Fruit fly (Drosophila melanogaster) whole organism, embryonic: Measurements from ENCODE around the gene Acp29AB.

Experiments
- B-H1 ChIP-seq: fragments of 200-800 bp; sonication (Bioruptor generic); IDR thresholded peaks from 3 replicates; pipeline ENCODE4 v1.3.6; 2022; ENCODE audit warnings: missing biosample characterization, missing genetic modification characterization
- BEAF-32 ChIP-seq: fragments of 200-800 bp; sonication (Bioruptor generic); optimal IDR thresholded peaks from 3 replicates; lab custom pipeline; 2017; ENCODE audit warnings: missing biosample characterization, missing genetic modification characterization, mild to moderate bottlenecking, moderate library complexity, missing genetic modification reagents
- Blimp-1 ChIP-seq: fragments of 200-800 bp; sonication (Bioruptor generic); optimal IDR thresholded peaks from 3 replicates; lab custom pipeline; 2018; ENCODE audit warnings: missing biosample characterization, missing genetic modification characterization, mild to moderate bottlenecking, moderate library complexity, missing genetic modification reagents
- CG12744 ChIP-seq: fragments of 200-800 bp; sonication (Bioruptor generic); optimal IDR thresholded peaks from 2 replicates; lab custom pipeline; 2016; ENCODE audit warnings: missing biosample characterization, missing genetic modification characterization
- CG14710 ChIP-seq: fragments of 200-800 bp; sonication (Bioruptor generic); optimal IDR thresholded peaks from 3 replicates; lab custom pipeline; 2019; ENCODE audit warnings: missing biosample characterization, mild to moderate bottlenecking, missing genetic modification characterization, moderate library complexity
- CG14860 ChIP-seq: fragments of 200-800 bp; sonication (Bioruptor generic); IDR thresholded peaks from 3 replicates; pipeline ENCODE4 v1.3.6; 2022; ENCODE audit warnings: missing biosample characterization, missing genetic modification characterization; ENCODE audit not compliant: partially characterized antibody
- CG14965 ChIP-seq: fragments of 200-800 bp; sonication (Bioruptor generic); optimal IDR thresholded peaks from 2 replicates; lab custom pipeline; 2016; ENCODE audit warnings: missing biosample characterization, missing genetic modification characterization, borderline replicate concordance
- CG16813 ChIP-seq: fragments of 200-800 bp; sonication (Bioruptor generic); IDR thresholded peaks from 3 replicates; pipeline ENCODE4 v1.3.6; 2022; ENCODE audit warnings: missing biosample characterization, missing genetic modification characterization; ENCODE audit not compliant: partially characterized antibody
- CG17568 ChIP-seq: fragments of 200-800 bp; sonication (Bioruptor generic); optimal IDR thresholded peaks from 2 replicates; lab custom pipeline; 2018; ENCODE audit warnings: missing biosample characterization, mild to moderate bottlenecking, missing genetic modification characterization, moderate library complexity
- CG2678 ChIP-seq: fragments of 200-800 bp; sonication (Bioruptor generic); optimal IDR thresholded peaks from 3 replicates; lab custom pipeline; 2019; ENCODE audit warnings: missing biosample characterization, mild to moderate bottlenecking, missing genetic modification characterization, moderate library complexity
- CG30020 ChIP-seq: fragments of 200-800 bp; optimal IDR thresholded peaks from 2 replicates; lab custom pipeline; 2019; ENCODE audit warnings: missing biosample characterization, mild to moderate bottlenecking, missing genetic modification characterization, moderate library complexity
- CG31365 ChIP-seq: fragments of 200-800 bp; sonication (Bioruptor generic); optimal IDR thresholded peaks from 2 replicates; lab custom pipeline; 2018; ENCODE audit warnings: missing biosample characterization, mild to moderate bottlenecking, missing genetic modification characterization
- CG5953 ChIP-seq: fragments of 200-800 bp; sonication (Bioruptor generic); IDR thresholded peaks from 2 replicates; pipeline ENCODE4 v1.3.6; 2022; ENCODE audit warnings: missing biosample characterization, missing genetic modification characterization
- CG6689 ChIP-seq: fragments of 200-800 bp; sonication (Bioruptor generic); IDR thresholded peaks from 2 replicates; pipeline ENCODE4 v1.3.6; 2022; ENCODE audit warnings: missing biosample characterization, missing genetic modification characterization
- CG7556 ChIP-seq: fragments of 200-800 bp; sonication (Bioruptor generic); optimal IDR thresholded peaks from 2 replicates; lab custom pipeline; 2017; ENCODE audit warnings: missing biosample characterization, mild to moderate bottlenecking, missing genetic modification characterization
- CG7745 ChIP-seq: fragments of 200-800 bp; sonication (Bioruptor generic); optimal IDR thresholded peaks from 2 replicates; lab custom pipeline; 2018; ENCODE audit warnings: missing biosample characterization, mild to moderate bottlenecking, missing genetic modification characterization, moderate library complexity
- ERR ChIP-seq: fragments of 200-800 bp; sonication (Bioruptor generic); optimal IDR thresholded peaks from 2 replicates; lab custom pipeline; 2016; ENCODE audit warnings: missing biosample characterization, missing genetic modification characterization
- Gug ChIP-seq: fragments of 200-800 bp; sonication (Bioruptor generic); IDR thresholded peaks from 4 replicates; pipeline ENCODE4 v1.3.6; 2022; ENCODE audit warnings: missing biosample characterization, missing genetic modification characterization
- Hmr ChIP-seq: fragments of 200-800 bp; sonication (Bioruptor generic); optimal IDR thresholded peaks from 3 replicates; lab custom pipeline; 2017; ENCODE audit warnings: mild to moderate bottlenecking, missing biosample characterization, missing genetic modification reagents, missing genetic modification characterization
- Hr51 ChIP-seq, 2 experiments: fragments of 200-800 bp; sonication (Bioruptor generic); optimal IDR thresholded peaks; 2 replicates in 1 of 2; 3 replicates in 1 of 2; lab custom pipeline; 2016 to 2018; ENCODE audit warnings: missing biosample characterization in 2 of 2, missing genetic modification characterization in 2 of 2, mild to moderate bottlenecking in 1 of 2, moderate library complexity in 1 of 2
- Hr78 ChIP-seq, 2 experiments: fragments of 200-800 bp in 1 of 2; fragments of >200 bp in 1 of 2; sonication (Bioruptor generic) in 1 of 2; optimal IDR thresholded peaks; 2 replicates each; lab custom pipeline; 2017 to 2019; ENCODE audit warnings: missing biosample characterization in 2 of 2, missing genetic modification characterization in 2 of 2, mild to moderate bottlenecking in 1 of 2, moderate library complexity in 1 of 2
- Jarid2 ChIP-seq: fragments of 200-800 bp; sonication (Bioruptor generic); optimal IDR thresholded peaks from 3 replicates; lab custom pipeline; 2017; ENCODE audit warnings: mild to moderate bottlenecking, missing biosample characterization, missing genetic modification reagents, missing genetic modification characterization
- Lim3 ChIP-seq: fragments of 200-800 bp; sonication (Bioruptor generic); IDR thresholded peaks from 2 replicates; pipeline ENCODE4 v1.3.6; 2022; ENCODE audit warnings: missing biosample characterization, missing genetic modification characterization
- MESR4 ChIP-seq: fragments of 200-800 bp; sonication (Bioruptor generic); optimal IDR thresholded peaks from 2 replicates; lab custom pipeline; 2018; ENCODE audit warnings: missing biosample characterization, mild to moderate bottlenecking, missing genetic modification characterization, moderate library complexity
- NC2α ChIP-seq: fragments of 200-800 bp; sonication (Bioruptor generic); optimal IDR thresholded peaks from 2 replicates; lab custom pipeline; 2016; ENCODE audit warnings: missing biosample characterization, missing genetic modification characterization
- NFAT ChIP-seq: fragments of 200-800 bp; sonication (Bioruptor generic); IDR thresholded peaks from 2 replicates; pipeline ENCODE4 v1.3.6; 2022; ENCODE audit warnings: missing biosample characterization, missing genetic modification characterization
- Neu2 ChIP-seq: fragments of 200-800 bp; sonication (Bioruptor generic); optimal IDR thresholded peaks from 3 replicates; lab custom pipeline; 2016; ENCODE audit warnings: missing biosample characterization, missing genetic modification characterization, borderline replicate concordance
- PHDP ChIP-seq: fragments of 200-800 bp; sonication (Bioruptor generic); optimal IDR thresholded peaks from 3 replicates; lab custom pipeline; 2018; ENCODE audit warnings: missing biosample characterization, mild to moderate bottlenecking, missing genetic modification characterization, moderate library complexity
- Rx ChIP-seq: fragments of 200-800 bp; sonication (Bioruptor generic); IDR thresholded peaks from 2 replicates; pipeline ENCODE4 v1.3.6; 2022; ENCODE audit warnings: missing biosample characterization, missing genetic modification characterization
- Sox100B ChIP-seq: fragments of 200-800 bp; sonication (Bioruptor generic); optimal IDR thresholded peaks from 3 replicates; lab custom pipeline; 2018; ENCODE audit warnings: missing biosample characterization, mild to moderate bottlenecking, missing genetic modification characterization
- Ssrp ChIP-seq: fragments of 200-800 bp; sonication (Bioruptor generic); optimal IDR thresholded peaks from 2 replicates; lab custom pipeline; 2018; ENCODE audit warnings: missing biosample characterization, mild to moderate bottlenecking, missing genetic modification characterization, moderate library complexity
- ase ChIP-seq: fragments of 200-800 bp; sonication (Bioruptor generic); IDR thresholded peaks from 3 replicates; pipeline ENCODE4 v1.3.6; 2022; ENCODE audit warnings: missing biosample characterization, missing genetic modification characterization
- ato ChIP-seq: fragments of 200-800 bp; sonication (Bioruptor generic); IDR thresholded peaks from 2 replicates; pipeline ENCODE4 v1.3.6; 2022; ENCODE audit warnings: missing biosample characterization, missing genetic modification characterization; ENCODE audit not compliant: partially characterized antibody
- dmrt99B ChIP-seq: fragments of 200-800 bp; sonication (Bioruptor generic); optimal IDR thresholded peaks from 2 replicates; lab custom pipeline; 2018; ENCODE audit warnings: missing biosample characterization, mild to moderate bottlenecking, missing genetic modification characterization, moderate library complexity
- fu2 ChIP-seq: fragments of 200-800 bp; sonication (Bioruptor generic); optimal IDR thresholded peaks from 2 replicates; lab custom pipeline; 2016; ENCODE audit warnings: missing biosample characterization, missing genetic modification characterization
- grau ChIP-seq: fragments of 200-800 bp; optimal IDR thresholded peaks from 3 replicates; lab custom pipeline; 2019; ENCODE audit warnings: missing biosample characterization, mild to moderate bottlenecking, missing genetic modification characterization, moderate library complexity
- gsb-n ChIP-seq: fragments of 200-800 bp; sonication (Bioruptor generic); optimal IDR thresholded peaks from 3 replicates; lab custom pipeline; 2018; ENCODE audit warnings: missing biosample characterization, mild to moderate bottlenecking, missing genetic modification characterization
- hbn ChIP-seq: fragments of 200-800 bp; sonication (Bioruptor generic); IDR thresholded peaks from 2 replicates; pipeline ENCODE4 v1.3.6; 2022; ENCODE audit warnings: missing biosample characterization, missing genetic modification characterization; ENCODE audit not compliant: partially characterized antibody
- inv ChIP-seq: fragments of 200-800 bp; sonication (Bioruptor generic); IDR thresholded peaks from 2 replicates; pipeline ENCODE4 v1.3.6; 2022; ENCODE audit warnings: missing biosample characterization, missing genetic modification characterization; ENCODE audit not compliant: partially characterized antibody
- klu ChIP-seq: fragments of 200-800 bp; sonication (Bioruptor generic); IDR thresholded peaks from 2 replicates; pipeline ENCODE4 v1.3.6; 2022; ENCODE audit warnings: missing biosample characterization, missing genetic modification characterization
- lola ChIP-seq, 3 experiments: fragments of >200 bp in 2 of 3; fragments of 200-800 bp in 1 of 3; sonication (Bioruptor generic) in 1 of 3; optimal IDR thresholded peaks; 2 replicates each; lab custom pipeline; 2017 to 2019; ENCODE audit warnings: missing biosample characterization in 3 of 3, missing genetic modification characterization in 3 of 3, mild to moderate bottlenecking in 1 of 3, moderate library complexity in 1 of 3
- lov ChIP-seq, 2 experiments: fragments of 200-800 bp in 1 of 2; fragments of >200 bp in 1 of 2; sonication (Bioruptor generic) in 1 of 2; IDR thresholded peaks in 1 of 2; optimal IDR thresholded peaks in 1 of 2; 2 replicates in 1 of 2; 3 replicates in 1 of 2; pipeline versions ENCODE4 v1.3.6 to Lab custom; 2017 to 2022; ENCODE audit warnings: missing biosample characterization in 1 of 2, missing genetic modification characterization in 1 of 2
- rib ChIP-seq: fragments of 200-800 bp; sonication (Bioruptor generic); IDR thresholded peaks from 2 replicates; pipeline ENCODE4 v1.3.6; 2022; ENCODE audit warnings: missing biosample characterization, missing genetic modification characterization
- ro ChIP-seq: fragments of 200-800 bp; sonication (Bioruptor generic); IDR thresholded peaks from 2 replicates; pipeline ENCODE4 v1.3.6; 2022; ENCODE audit warnings: missing biosample characterization, missing genetic modification characterization
- sisA ChIP-seq: fragments of 200-800 bp; sonication (Bioruptor generic); IDR thresholded peaks from 2 replicates; pipeline ENCODE4 v1.3.6; 2022; ENCODE audit warnings: missing biosample characterization, missing genetic modification characterization
- toy ChIP-seq: fragments of 200-800 bp; sonication (Bioruptor generic); IDR thresholded peaks from 2 replicates; pipeline ENCODE4 v1.3.6; 2022; ENCODE audit warnings: missing biosample characterization, missing genetic modification characterization
- trh ChIP-seq: fragments of 200-800 bp; sonication (Bioruptor generic); optimal IDR thresholded peaks from 2 replicates; lab custom pipeline; 2016; ENCODE audit warnings: missing biosample characterization, missing genetic modification characterization
- wor ChIP-seq: fragments of 200-800 bp; sonication (Bioruptor generic); IDR thresholded peaks from 2 replicates; pipeline ENCODE4 v1.3.6; 2022; ENCODE audit warnings: missing biosample characterization, missing genetic modification characterization

The Acp29AB gene

DNA sequence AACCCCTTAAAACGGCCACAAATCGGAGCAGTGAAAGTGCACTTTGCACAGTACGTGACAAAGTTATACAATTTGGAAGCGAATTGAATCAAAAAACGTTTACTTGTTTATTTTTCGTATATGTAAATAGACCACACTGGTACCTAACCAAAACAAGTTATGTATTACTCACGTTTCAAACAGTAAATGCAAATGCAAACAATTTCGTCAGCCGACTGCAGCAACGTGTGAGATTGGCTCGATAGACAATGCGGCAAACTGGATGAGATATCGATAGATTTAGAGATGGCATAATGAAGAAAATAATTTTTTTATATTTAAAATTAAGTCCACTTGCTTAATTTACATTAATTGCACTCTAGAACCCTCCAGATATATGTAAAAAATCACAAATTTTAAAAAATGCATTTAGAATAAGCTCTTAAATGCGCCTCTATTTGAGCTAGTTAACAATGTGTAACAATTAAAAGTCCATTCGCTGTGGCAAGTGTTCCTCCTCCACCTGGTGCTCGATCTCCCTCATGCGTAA is 11.4 kb downstream of the Acp29AB start, which contains the start of gene AlaRS (continued):
- TF ChIP-seq ato (GFP tag; lab: Robert Waterston, UW) (no peak), Hmr (peak; percentile 30), hbn (GFP tag; lab: Robert Waterston, UW) (peak; percentile 57), CG31365 (no peak), inv (GFP tag; lab: Robert Waterston, UW) (peak; percentile 46), NFAT (GFP tag; lab: Robert Waterston, UW) (no peak), ase (GFP tag; lab: Robert Waterston, UW) (no peak), Gug (no peak), CG14710 (tag; lab: Kevin White, UChicago) (peak; percentile 65), Blimp-1 (GFP tag; lab: Kevin White, UChicago) (peak; percentile 54), CG5953 (GFP tag; lab: Robert Waterston, UW) (no peak), CG14965 (no peak), Rx (no peak), fu2 (no peak), MESR4 (GFP tag; lab: Kevin White, UChicago) (peak; percentile 77), B-H1 (GFP tag; lab: Robert Waterston, UW) (no peak), CG7556 (GFP tag; lab: Kevin White, UChicago) (peak; percentile 56), toy (GFP tag; lab: Robert Waterston, UW) (no peak), Hr78 (GFP tag; optimal IDR thresholded peaks at IDR 0.05; lab: Kevin White, UChicago) (no peak), Ssrp (tag; lab: Kevin White, UChicago) (peak; percentile 4), lov (optimal IDR thresholded peaks at IDR 0.05; lab: Kevin White, UChicago) (no peak), lov (GFP tag; IDR thresholded peaks at IDR 0.05; lab: Robert Waterston, UW) (no peak), Jarid2 (GFP tag; lab: Kevin White, UChicago) (no peak), CG16813 (GFP tag; lab: Robert Waterston, UW) (peak; percentile 42; the same call in 1 of the 3 replicates), Sox100B (GFP tag; lab: Kevin White, UChicago) (peak; percentile 26), CG30020 (tag; lab: Kevin White, UChicago) (peak; percentile 54), CG17568 (GFP tag; lab: Kevin White, UChicago) (peak; percentile 29), Hr51 (GFP tag; optimal IDR thresholded peaks at IDR 0.05; lab: Kevin White, UChicago) (peak in 1 of 2 experiments; percentile 46), grau (tag; lab: Kevin White, UChicago) (peak; percentile 66), PHDP (tag; lab: Kevin White, UChicago) (peak; percentile 47), dmrt99B (tag; lab: Kevin White, UChicago) (peak; percentile 27), Lim3 (GFP tag; lab: Robert Waterston, UW) (no peak), NC2α (GFP tag; lab: Kevin White, UChicago) (no peak), CG12744 (GFP tag; lab: Kevin White, UChicago) (no peak), sisA (GFP tag; lab: Robert Waterston, UW) (no peak), trh (GFP tag; lab: Kevin White, UChicago) (no peak), klu (GFP tag; lab: Robert Waterston, UW) (0 out of 2 replicates have a peak, but pooled peaks have one; percentile 18), CG6689 (peak; percentile 24; the same call in 1 of the 2 replicates), lola (GFP tag; optimal IDR thresholded peaks at IDR 0.05; lab: Kevin White, UChicago) (peak in 1 of 3 experiments; percentile 29), rib (GFP tag; lab: Robert Waterston, UW) (no peak), CG14860 (GFP tag; lab: Robert Waterston, UW) (peak; percentile 41; the same call in 1 of the 3 replicates), ERR (no peak), CG2678 (tag; lab: Kevin White, UChicago) (peak; percentile 50), CG7745 (tag; lab: Kevin White, UChicago) (no peak), Neu2 (no peak), ro (no peak), BEAF-32 (GFP tag; lab: Kevin White, UChicago) (peak; percentile 70), wor (no peak), gsb-n (tag; lab: Kevin White, UChicago) (no peak)
